Worm (Caenorhabditis elegans): ENCODE data around the gene dyf-19.

The dyf-19 gene

ce11 chrV:19636194-19636584 lies 11.3 kb downstream of the dyf-19 start:
- TF ChIP-seq egl-27 (tag; optimal IDR thresholded peaks at IDR 0.05) = no peak
- peak; percentile 28 for TF ChIP-seq nhr-85 (tag)

DNA sequence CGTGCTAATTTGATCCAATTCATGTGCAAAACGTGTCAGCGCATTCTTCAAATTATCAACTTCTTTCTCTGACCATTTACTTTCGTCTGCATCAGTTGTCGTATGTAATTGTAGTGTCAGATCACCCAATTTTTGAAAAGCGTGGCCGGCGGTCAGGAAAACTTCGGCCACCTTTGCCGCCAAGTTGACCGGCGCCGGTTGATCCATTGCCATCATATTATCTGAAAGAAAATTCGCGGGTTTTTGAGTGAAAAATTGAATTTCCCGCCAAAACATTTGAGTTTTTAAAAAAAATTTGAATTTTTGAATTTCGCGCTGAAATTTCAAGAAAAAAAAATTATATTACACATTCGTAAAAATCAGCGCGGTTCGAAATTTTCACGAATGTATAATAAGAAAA lies 13.0 kb downstream of the dyf-19 start:
- TF ChIP-seq elt-3 (tag; optimal IDR thresholded peaks at IDR 0.05) (no peak), ztf-11 (tag; optimal IDR thresholded peaks at IDR 0.05) (no peak)

DNA sequence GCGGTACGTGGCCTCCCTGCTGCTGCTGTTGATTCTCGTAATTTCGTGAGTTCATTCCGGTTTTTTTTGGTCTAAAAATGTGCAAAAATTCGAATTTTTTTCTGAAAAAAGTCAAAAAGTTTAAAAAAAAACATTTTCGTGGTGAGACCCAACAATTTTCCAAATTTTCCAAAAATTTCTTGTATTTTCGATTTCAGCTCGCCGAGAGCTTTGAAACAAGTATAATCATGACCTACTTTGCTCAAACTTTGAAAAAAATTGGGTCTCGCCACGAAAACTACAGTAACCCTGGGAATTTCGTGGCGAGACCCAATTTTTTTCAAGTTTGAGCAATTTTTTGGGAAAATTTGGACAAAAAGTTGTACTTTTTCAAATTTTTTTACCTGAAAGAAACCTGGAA lies 16.0 kb downstream of the dyf-19 start, which contains the start of gene Y43F8C.6:
Gene Y43F8C.6, minus strand, starts transcription at position 101 of the 400 bp plus-strand sequence.
- TF ChIP-seq ztf-4 (tag; optimal IDR thresholded peaks at IDR 0.05) (no peak), nhr-85 (tag) (peak; percentile 47), ceh-88 (GFP tag; IDR thresholded peaks at IDR 0.05) (no peak)

DNA sequence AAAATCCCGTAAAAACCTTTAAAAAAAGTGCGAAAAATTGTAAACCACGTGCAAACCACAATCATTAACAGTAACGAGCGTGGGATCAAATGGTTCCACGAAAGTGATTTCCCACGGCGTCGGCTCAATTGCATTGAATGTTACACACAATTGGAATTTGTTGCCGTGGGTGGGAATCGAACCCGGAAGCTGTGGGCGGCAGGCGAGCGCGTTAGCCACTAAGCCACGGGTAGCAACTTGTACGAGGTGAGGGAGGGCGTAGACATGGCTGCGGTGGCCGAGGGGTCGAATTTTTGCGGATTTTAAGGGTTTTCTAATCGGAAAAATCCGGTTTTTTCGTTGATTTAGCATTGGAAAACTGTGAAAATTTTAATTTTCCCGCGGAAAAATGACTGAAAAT lies 18.2 kb downstream of the dyf-19 start:
- TF ChIP-seq nhr-47 (tag; optimal IDR thresholded peaks at IDR 0.05) (no peak), nhr-20 (tag; optimal IDR thresholded peaks at IDR 0.05) (no peak), Y116A8C.19 (tag; optimal IDR thresholded peaks at IDR 0.05; ENCODE audit: borderline replicate concordance) (no peak), ztf-4 (tag; optimal IDR thresholded peaks at IDR 0.05) (peak; percentile 25), blmp-1 (tag; optimal IDR thresholded peaks at IDR 0.05) (no peak), swsn-7 (tag; optimal IDR thresholded peaks at IDR 0.05) (peak; percentile 77), nhr-85 (tag) (peak; percentile 79), C04F5.9 (tag; optimal IDR thresholded peaks at IDR 0.05) (peak; percentile 34), aha-1 (tag; optimal IDR thresholded peaks at IDR 0.05) (no peak), unc-30 (tag; optimal IDR thresholded peaks at IDR 0.05) (no peak), ztf-11 (tag; optimal IDR thresholded peaks at IDR 0.05) (peak in 1 of 2 experiments; percentile 64), hlh-4 (tag; optimal IDR thresholded peaks at IDR 0.05) (no peak), tlp-1 (tag; optimal IDR thresholded peaks at IDR 0.05) (no peak), nhr-77 (tag; optimal IDR thresholded peaks at IDR 0.05) (peak; percentile 75), snu-23 (GFP tag; optimal IDR thresholded peaks at IDR 0.05) (peak; percentile 81), lin-13 (GFP tag; optimal IDR thresholded peaks at IDR 0.05) (peak; percentile 66), lsy-2 (tag; optimal IDR thresholded peaks at IDR 0.05) (peak; percentile 79 to 83), ceh-82 (tag; optimal IDR thresholded peaks at IDR 0.05) (peak; percentile 82 to 89 (median 86)), alr-1 (tag; optimal IDR thresholded peaks at IDR 0.05; ENCODE audit: borderline replicate concordance) (no peak), F16B12.6 (tag; optimal IDR thresholded peaks at IDR 0.05) (peak; percentile 67), fkh-4 (tag; optimal IDR thresholded peaks at IDR 0.05; ENCODE audit: borderline replicate concordance) (no peak), nhr-71 (tag; optimal IDR thresholded peaks at IDR 0.05) (no peak), zip-4 (GFP tag; optimal IDR thresholded peaks at IDR 0.05) (peak; percentile 69), aly-2 (tag; optimal IDR thresholded peaks at IDR 0.05) (no peak), nhr-84 (tag; optimal IDR thresholded peaks at IDR 0.05) (no peak), ets-5 (GFP tag; IDR thresholded peaks at IDR 0.05) (0 out of 2 replicates have a peak, but pooled peaks have one; percentile 71), snpc-4 (tag; optimal IDR thresholded peaks at IDR 0.05) (peak; percentile 61), unc-130 (tag; optimal IDR thresholded peaks at IDR 0.05) (peak; percentile 7), mef-2 (tag; optimal IDR thresholded peaks at IDR 0.05) (no peak), ceh-88 (GFP tag; IDR thresholded peaks at IDR 0.05) (no peak), ceh-90 (tag; optimal IDR thresholded peaks at IDR 0.05) (no peak), elt-3 (tag; optimal IDR thresholded peaks at IDR 0.05) (peak in 2 of 6 experiments; percentile 21 to 58), nhr-19 (GFP tag; conservative IDR thresholded peaks at IDR 0.05) (peak; percentile 92), nhr-11 (tag; optimal IDR thresholded peaks at IDR 0.05) (no peak), lin-39 (tag; optimal IDR thresholded peaks at IDR 0.05) (peak; percentile 7), dpl-1 (GFP tag; optimal IDR thresholded peaks at IDR 0.05) (peak in 2 of 3 experiments; percentile 29 to 40), ceh-63 (GFP tag; optimal IDR thresholded peaks at IDR 0.05) (no peak), efl-1 (optimal IDR thresholded peaks at IDR 0.05) (peak; percentile 30 to 64), efl-1 (GFP tag; optimal IDR thresholded peaks at IDR 0.05 in 1 of 2) (peak; percentile 43 to 95), efl-3 (GFP tag; optimal IDR thresholded peaks at IDR 0.05) (no peak), ceh-8 (GFP tag; optimal IDR thresholded peaks at IDR 0.05) (peak; percentile 69), ama-1 (optimal IDR thresholded peaks at IDR 0.05) (no peak), unc-98 (GFP tag; IDR thresholded peaks at IDR 0.05) (peak; percentile 72), fos-1 (tag; optimal IDR thresholded peaks at IDR 0.05) (peak; percentile 36), fkh-10 (GFP tag; optimal IDR thresholded peaks at IDR 0.05) (no peak), nhr-237 (tag; optimal IDR thresholded peaks at IDR 0.05) (peak; percentile 42)
